Fruit fly (Drosophila melanogaster): ENCODE data around the gene Lk6.
A peak's percentile ranks its signal among the peaks of the same experiment; 100 is the strongest.

Gene Lk6

DNA sequence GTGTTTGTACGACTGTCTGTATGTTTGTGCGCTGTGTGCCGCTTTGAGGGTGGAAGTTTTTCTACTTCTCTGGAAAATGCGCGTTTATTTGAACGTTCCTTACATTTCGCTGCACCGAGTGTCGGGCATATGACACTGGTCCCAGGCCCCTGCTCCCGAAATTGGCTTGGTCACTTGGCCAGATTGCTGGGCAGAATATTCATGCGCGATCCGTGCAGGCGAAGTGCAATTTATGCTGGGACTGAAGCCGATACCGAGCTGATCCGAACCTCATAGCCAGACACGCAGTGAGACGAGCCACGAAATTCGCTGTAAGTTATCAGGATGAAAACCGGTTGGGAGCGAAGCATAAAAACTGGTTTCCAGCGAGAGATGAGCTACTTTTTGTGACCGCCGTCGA is 14.6 kb upstream of the Lk6 start (continued):
- TF ChIP-seq CG18011 (GFP tag; optimal IDR thresholded peaks at IDR 0.05) (no peak), Sox100B (GFP tag; optimal IDR thresholded peaks at IDR 0.05) (no peak), Sry-δ (GFP tag; optimal IDR thresholded peaks at IDR 0.05) (no peak), Dp (GFP tag; optimal IDR thresholded peaks at IDR 0.05) (no peak), Blimp-1 (GFP tag; optimal IDR thresholded peaks at IDR 0.05) (no peak), CG18262 (tag; optimal IDR thresholded peaks at IDR 0.05) (no peak), CG6272 (GFP tag; IDR thresholded peaks at IDR 0.05) (no peak), pita (GFP tag; optimal IDR thresholded peaks at IDR 0.05) (no peak), fd96Cb (tag; optimal IDR thresholded peaks at IDR 0.05) (no peak), CG11696 (GFP tag; IDR thresholded peaks at IDR 0.05) (no peak), CG16779 (GFP tag; IDR thresholded peaks at IDR 0.05) (0 out of 2 replicates have a peak, but pooled peaks have one; percentile 35), Hey (tag; optimal IDR thresholded peaks at IDR 0.05) (no peak), CG15073 (GFP tag; optimal IDR thresholded peaks at IDR 0.05) (no peak), dmrt99B (tag; optimal IDR thresholded peaks at IDR 0.05) (no peak), CG12659 (GFP tag; optimal IDR thresholded peaks at IDR 0.05) (no peak), Drgx (GFP tag; IDR thresholded peaks at IDR 0.05) (peak; percentile 57; the same call in 1 of the 2 replicates), schlank (tag; optimal IDR thresholded peaks at IDR 0.05) (no peak), CG4617 (GFP tag; optimal IDR thresholded peaks at IDR 0.05; ENCODE audit: borderline replicate concordance) (no peak), CG33213 (GFP tag; optimal IDR thresholded peaks at IDR 0.05) (no peak), gce (GFP tag; IDR thresholded peaks at IDR 0.05) (peak; percentile 19; the same call in 1 of the 3 replicates), zfh2 (GFP tag; optimal IDR thresholded peaks at IDR 0.05) (no peak), NFAT (GFP tag; IDR thresholded peaks at IDR 0.05) (no peak), sob (GFP tag; IDR thresholded peaks at IDR 0.05) (no peak), CG13894 (tag; optimal IDR thresholded peaks at IDR 0.05) (no peak), Usf (GFP tag; optimal IDR thresholded peaks at IDR 0.05) (no peak), Bgb (GFP tag; IDR thresholded peaks at IDR 0.05; ENCODE audit: partially characterized antibody) (peak; percentile 36), row (GFP tag; IDR thresholded peaks at IDR 0.05) (no peak), esg (GFP tag; conservative IDR thresholded peaks at IDR 0.05) (no peak), dimm (GFP tag; IDR thresholded peaks at IDR 0.05) (no peak), Eip74EF (GFP tag; optimal IDR thresholded peaks at IDR 0.05) (no peak), sc (optimal IDR thresholded peaks at IDR 0.05) (no peak), sc (GFP tag; optimal IDR thresholded peaks at IDR 0.05) (no peak), wor (GFP tag; IDR thresholded peaks at IDR 0.05) (no peak), stwl (tag; optimal IDR thresholded peaks at IDR 0.05) (no peak), CG7963 (GFP tag; IDR thresholded peaks at IDR 0.05; ENCODE audit: partially characterized antibody) (no peak), CG15696 (tag; optimal IDR thresholded peaks at IDR 0.05) (no peak), nau (GFP tag; optimal IDR thresholded peaks at IDR 0.05) (no peak), CG2129 (GFP tag; IDR thresholded peaks at IDR 0.05; ENCODE audit: partially characterized antibody) (no peak), CG3726 (GFP tag; IDR thresholded peaks at IDR 0.05) (no peak), CG4360 (GFP tag; IDR thresholded peaks at IDR 0.05) (no peak; the same call in 1 of the 2 replicates), org-1 (GFP tag; optimal IDR thresholded peaks at IDR 0.05) (no peak), CG9609 (GFP tag; optimal IDR thresholded peaks at IDR 0.05) (no peak), CG2875 (GFP tag; optimal IDR thresholded peaks at IDR 0.05) (no peak), CG11093 (GFP tag; IDR thresholded peaks at IDR 0.05) (no peak), fru (optimal IDR thresholded peaks at IDR 0.05) (no peak), CG30020 (tag; optimal IDR thresholded peaks at IDR 0.05) (no peak), CG3065 (GFP tag; optimal IDR thresholded peaks at IDR 0.05) (no peak), CG1233 (GFP tag; optimal IDR thresholded peaks at IDR 0.05) (no peak), prd (optimal IDR thresholded peaks at IDR 0.05) (no peak), prd (GFP tag; IDR thresholded peaks at IDR 0.05) (peak; percentile 26; the same call in 1 of the 3 replicates), Ptx1 (GFP tag; IDR thresholded peaks at IDR 0.05) (no peak), CG12219 (GFP tag; optimal IDR thresholded peaks at IDR 0.05) (no peak)
